Worm (Caenorhabditis elegans) whole organism, L1 larva: Measurements from ENCODE around the gene sru-24.

Source experiments
- C04F5.9 ChIP-seq: sonication (generic microtip); optimal IDR thresholded peaks from 2 replicates; lab custom pipeline; 2016; ENCODE audit warnings: missing genetic modification characterization, missing compliant biosample characterization
- C34B4.2 ChIP-seq: sonication (generic microtip); optimal IDR thresholded peaks from 2 replicates; lab custom pipeline; 2017; ENCODE audit warnings: mild to moderate bottlenecking, missing genetic modification characterization, missing compliant biosample characterization
- Y116A8C.19 ChIP-seq: sonication (generic microtip); optimal IDR thresholded peaks from 2 replicates; lab custom pipeline; 2016; ENCODE audit warnings: missing compliant biosample characterization, missing genetic modification characterization, borderline replicate concordance
- aha-1 ChIP-seq: fragments of 150-350 bp; optimal IDR thresholded peaks from 2 replicates; lab custom pipeline; 2014; ENCODE audit warnings: missing biosample characterization, missing genetic modification characterization
- ama-1 ChIP-seq: fragments of 150-350 bp; optimal IDR thresholded peaks from 2 replicates; lab custom pipeline; 2014
- ceh-63 ChIP-seq: fragments of 200-800 bp; sonication (Bioruptor generic); optimal IDR thresholded peaks from 2 replicates; lab custom pipeline; 2018; ENCODE audit warnings: mild to moderate bottlenecking, missing genetic modification characterization, missing compliant biosample characterization
- ceh-8 ChIP-seq: fragments of 200-800 bp; sonication (Bioruptor generic); optimal IDR thresholded peaks from 2 replicates; lab custom pipeline; 2018; ENCODE audit warnings: mild to moderate bottlenecking, missing genetic modification characterization, moderate library complexity, missing compliant biosample characterization
- ceh-90 ChIP-seq: sonication (generic microtip); optimal IDR thresholded peaks from 2 replicates; lab custom pipeline; 2016; ENCODE audit warnings: missing genetic modification characterization, missing compliant biosample characterization
- dpl-1 ChIP-seq, 3 experiments: fragments of 150-350 bp in 2 of 3; sonication (generic microtip) in 1 of 3; optimal IDR thresholded peaks; 2 replicates each; lab custom pipeline; 2014 to 2017; ENCODE audit warnings: missing biosample characterization in 3 of 3, missing genetic modification characterization in 3 of 3, missing genetic modification reagents in 3 of 3
- egl-13 ChIP-seq: sonication (generic microtip); optimal IDR thresholded peaks from 2 replicates; lab custom pipeline; 2016; ENCODE audit warnings: missing genotype, missing genetic modification reagents, missing genetic modification characterization, missing compliant biosample characterization
- elt-2 ChIP-seq: sonication (generic microtip); optimal IDR thresholded peaks from 2 replicates; lab custom pipeline; 2016; ENCODE audit warnings: missing genetic modification characterization, mild to moderate bottlenecking, inconsistent platforms, missing compliant biosample characterization, missing genetic modification reagents
- ets-5 ChIP-seq: fragments of 200-800 bp; sonication (Bioruptor generic); IDR thresholded peaks from 2 replicates; pipeline ENCODE4 v1.3.6; 2022; ENCODE audit warnings: missing genetic modification characterization, missing compliant biosample characterization
- fkh-4 ChIP-seq: sonication (generic microtip); optimal IDR thresholded peaks from 2 replicates; lab custom pipeline; 2016; ENCODE audit warnings: missing compliant biosample characterization, missing genetic modification characterization, borderline replicate concordance
- fos-1 ChIP-seq: fragments of 150-350 bp; optimal IDR thresholded peaks from 2 replicates; lab custom pipeline; 2014; ENCODE audit warnings: missing biosample characterization, missing genetic modification characterization
- grh-1 ChIP-seq: fragments of 200-800 bp; sonication (Bioruptor generic); IDR thresholded peaks from 2 replicates; pipeline ENCODE4 v1.3.6; 2022; ENCODE audit warnings: missing genetic modification reagents, missing genetic modification characterization, missing compliant biosample characterization
- hlh-4 ChIP-seq: sonication (generic microtip); optimal IDR thresholded peaks from 2 replicates; lab custom pipeline; 2016; ENCODE audit warnings: mild to moderate bottlenecking, missing genetic modification characterization, missing compliant biosample characterization
- hpl-2 ChIP-seq: fragments of 150-350 bp; optimal IDR thresholded peaks from 2 replicates; lab custom pipeline; 2014; ENCODE audit warnings: missing biosample characterization, missing genetic modification reagents, missing genetic modification characterization
- irx-1 ChIP-seq: sonication (generic microtip); optimal IDR thresholded peaks from 2 replicates; lab custom pipeline; 2016; ENCODE audit warnings: missing genetic modification characterization, missing compliant biosample characterization
- lin-13 ChIP-seq: fragments of 150-350 bp; optimal IDR thresholded peaks from 2 replicates; lab custom pipeline; 2014; ENCODE audit warnings: missing biosample characterization, missing genetic modification reagents, missing genetic modification characterization
- lin-35 ChIP-seq, 2 experiments: fragments of 150-350 bp; optimal IDR thresholded peaks; 2 replicates each; lab custom pipeline; 2014; ENCODE audit warnings: missing biosample characterization in 2 of 2, missing genetic modification characterization in 2 of 2, missing genetic modification reagents in 2 of 2
- lir-3 ChIP-seq: sonication (generic microtip); optimal IDR thresholded peaks from 2 replicates; lab custom pipeline; 2016; ENCODE audit warnings: mild to moderate bottlenecking, missing genetic modification characterization, moderate library complexity, missing compliant biosample characterization; ENCODE audit not compliant: poor library complexity
- mab-9 ChIP-seq: fragments of 200-800 bp; sonication (Bioruptor generic); IDR thresholded peaks from 2 replicates; pipeline ENCODE4 v1.3.6; 2022; ENCODE audit warnings: missing genetic modification reagents, missing genetic modification characterization, missing compliant biosample characterization
- mdl-1 ChIP-seq, 2 experiments: fragments of 150-350 bp; optimal IDR thresholded peaks; 2 replicates each; lab custom pipeline; 2014 to 2017; ENCODE audit warnings: missing biosample characterization in 2 of 2, missing genetic modification characterization in 2 of 2, inconsistent platforms in 1 of 2
- nhr-12 ChIP-seq: sonication (generic microtip); optimal IDR thresholded peaks from 2 replicates; lab custom pipeline; 2017; ENCODE audit warnings: missing biosample characterization, missing genetic modification characterization
- nhr-237 ChIP-seq: fragments of 150-350 bp; optimal IDR thresholded peaks from 2 replicates; lab custom pipeline; 2014; ENCODE audit warnings: missing biosample characterization, missing genetic modification characterization
- nhr-28 ChIP-seq: fragments of 150-350 bp; optimal IDR thresholded peaks from 2 replicates; lab custom pipeline; 2014; ENCODE audit warnings: missing biosample characterization, missing genetic modification characterization
- nhr-47 ChIP-seq: sonication (generic microtip); optimal IDR thresholded peaks from 2 replicates; lab custom pipeline; 2016; ENCODE audit warnings: mild to moderate bottlenecking, missing genetic modification characterization, moderate library complexity, missing compliant biosample characterization
- nhr-71 ChIP-seq: sonication (generic microtip); optimal IDR thresholded peaks from 2 replicates; lab custom pipeline; 2016; ENCODE audit warnings: mild to moderate bottlenecking, missing genetic modification characterization, moderate library complexity, missing compliant biosample characterization
- nhr-76 ChIP-seq: sonication (generic microtip); optimal IDR thresholded peaks from 2 replicates; lab custom pipeline; 2017; ENCODE audit warnings: missing biosample characterization, missing genetic modification characterization
- nhr-77 ChIP-seq: fragments of 150-350 bp; optimal IDR thresholded peaks from 2 replicates; lab custom pipeline; 2014; ENCODE audit warnings: missing biosample characterization, missing genetic modification characterization
- nhr-84 ChIP-seq: sonication (generic microtip); optimal IDR thresholded peaks from 2 replicates; lab custom pipeline; 2017; ENCODE audit warnings: missing biosample characterization, missing genetic modification characterization
- nhr-85 ChIP-seq: sonication (generic microtip); peaks from one replicate; lab custom pipeline; 2016; ENCODE audit warnings: missing genetic modification characterization, inconsistent platforms, missing compliant biosample characterization
- nhr-90 ChIP-seq: sonication (generic microtip); optimal IDR thresholded peaks from 2 replicates; lab custom pipeline; 2016; ENCODE audit warnings: mild to moderate bottlenecking, missing genetic modification characterization, missing compliant biosample characterization; ENCODE audit not compliant: poor library complexity
- pax-3 ChIP-seq: fragments of 200-800 bp; sonication (Bioruptor generic); optimal IDR thresholded peaks from 2 replicates; lab custom pipeline; 2018; ENCODE audit warnings: mild to moderate bottlenecking, missing genetic modification characterization, moderate library complexity, missing compliant biosample characterization
- skn-1 ChIP-seq: fragments of 150-350 bp; optimal IDR thresholded peaks from 2 replicates; lab custom pipeline; 2014; ENCODE audit warnings: missing biosample characterization, missing genetic modification characterization
- swsn-7 ChIP-seq: sonication (generic microtip); optimal IDR thresholded peaks from 2 replicates; lab custom pipeline; 2016; ENCODE audit warnings: missing genetic modification characterization, missing compliant biosample characterization
- unc-62 ChIP-seq: fragments of 150-350 bp; optimal IDR thresholded peaks from 2 replicates; lab custom pipeline; 2014; ENCODE audit warnings: missing biosample characterization, missing genetic modification reagents, missing genetic modification characterization
- zag-1 ChIP-seq: fragments of 150-350 bp; optimal IDR thresholded peaks from 2 replicates; lab custom pipeline; 2014; ENCODE audit warnings: missing biosample characterization, missing genetic modification characterization
- ztf-4 ChIP-seq: fragments of 150-350 bp; optimal IDR thresholded peaks from 2 replicates; lab custom pipeline; 2014; ENCODE audit warnings: missing biosample characterization, missing genetic modification characterization

The sru-24 gene

ce11 chrV:671342-671741 is at the start of gene sru-24:
sru-24 (minus strand) TSS chrV:671442.
- TF ChIP-seq nhr-77 (tag; lab: Kevin White, UChicago) (no peak), nhr-85 (tag; lab: Kevin White, UChicago) (peak; percentile 6)

DNA sequence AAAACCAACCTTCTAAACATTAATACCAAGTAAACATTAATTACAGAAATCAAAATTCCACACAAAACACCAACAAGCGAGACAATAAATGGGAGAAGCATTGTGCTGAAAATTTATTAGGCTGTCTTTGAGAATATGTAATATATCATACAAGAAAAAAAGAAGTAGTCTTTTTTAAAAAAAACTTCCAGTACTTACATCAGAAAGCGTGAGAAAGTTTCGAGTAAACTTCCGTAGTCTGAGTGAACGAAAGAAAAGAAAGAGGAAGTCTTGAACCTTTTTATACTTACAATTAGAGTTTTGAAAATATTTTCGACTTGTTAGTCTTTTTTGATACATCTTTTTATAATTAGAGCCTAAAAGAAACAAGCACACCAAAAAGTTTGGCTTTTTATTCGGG is 48.5 kb upstream of the sru-24 start, which contains the start of gene srbc-40:
TSS of gene srbc-40 (minus strand) at position 101 of the 400 bp plus-strand sequence.
- TF ChIP-seq ceh-90 (no peak), mdl-1 (tag; optimal IDR thresholded peaks at IDR 0.05; lab: Kevin White, UChicago) (no peak), dpl-1 (GFP tag; optimal IDR thresholded peaks at IDR 0.05; lab: Kevin White, UChicago) (no peak), Y116A8C.19 (tag; lab: Kevin White, UChicago) (no peak), irx-1 (tag; lab: Kevin White, UChicago) (no peak), ceh-8 (GFP tag; lab: Kevin White, UChicago) (no peak), hpl-2 (GFP tag; lab: Kevin White, UChicago) (no peak), mab-9 (GFP tag; lab: Robert Waterston, UW) (no peak), zag-1 (tag; lab: Kevin White, UChicago) (no peak), lir-3 (no peak), nhr-77 (tag; lab: Kevin White, UChicago) (no peak)

DNA sequence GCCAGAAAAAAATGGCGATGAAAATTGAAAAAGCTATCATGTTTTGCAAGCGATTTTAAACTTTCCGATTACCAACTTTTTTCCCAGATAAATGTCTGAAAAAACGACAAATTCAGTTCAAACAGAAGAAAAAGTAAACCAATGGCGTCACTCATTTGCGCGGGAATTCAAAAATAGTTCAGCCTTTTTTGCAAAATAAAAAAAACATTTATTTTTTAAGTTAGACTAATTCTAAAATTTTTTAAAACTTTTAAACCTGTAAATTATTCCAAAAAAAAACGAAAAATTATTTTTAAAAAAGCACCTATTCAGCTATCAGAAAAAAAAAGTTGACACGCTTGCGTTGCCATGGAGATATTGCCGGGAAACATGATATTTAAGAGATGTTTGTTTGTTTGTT is 41.6 kb upstream of the sru-24 start, which contains the start of gene cyp-33C11:
TSS of gene cyp-33C11 (minus strand) at position 101 of the 400 bp plus-strand sequence.
- TF ChIP-seq pax-3 (no peak), unc-62 (GFP tag; lab: Kevin White, UChicago) (no peak), nhr-47 (tag; lab: Kevin White, UChicago) (no peak), Y116A8C.19 (tag; lab: Kevin White, UChicago) (no peak), skn-1 (tag; lab: Kevin White, UChicago) (no peak), ceh-63 (GFP tag; lab: Kevin White, UChicago) (no peak), ztf-4 (tag; lab: Kevin White, UChicago) (no peak), elt-2 (tag; lab: Kevin White, UChicago) (no peak)

DNA sequence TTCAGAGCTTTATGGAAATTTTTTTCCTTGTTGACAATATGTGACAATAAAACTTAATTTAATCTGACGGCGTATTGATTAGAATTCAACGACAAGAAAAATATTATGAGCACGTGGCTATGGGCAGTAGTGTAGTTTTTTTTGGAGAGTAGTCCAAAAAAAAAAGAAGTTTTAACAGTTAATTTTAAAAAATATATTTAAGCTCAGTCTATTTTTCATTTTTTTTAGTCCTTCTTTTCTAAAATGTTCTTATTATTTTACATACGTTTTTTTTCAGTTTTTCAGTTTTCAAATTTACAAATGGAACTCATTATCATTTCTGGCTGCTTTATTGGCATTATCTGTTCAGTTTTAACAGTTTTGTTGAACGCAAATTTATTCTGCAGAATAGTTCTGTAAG is 37.6 kb upstream of the sru-24 start, which contains the start of gene srbc-39:
TSS of gene srbc-39 (plus strand) at position 301 of the 400 bp plus-strand sequence.
- TF ChIP-seq C34B4.2 (tag; lab: Kevin White, UChicago) (no peak), lin-35 (GFP tag; optimal IDR thresholded peaks at IDR 0.05; lab: Kevin White, UChicago) (no peak), nhr-77 (tag; lab: Kevin White, UChicago) (no peak), nhr-76 (tag; lab: Kevin White, UChicago) (no peak), nhr-90 (tag; lab: Kevin White, UChicago) (no peak), lin-13 (GFP tag; lab: Kevin White, UChicago) (no peak), fkh-4 (no peak), ceh-63 (GFP tag; lab: Kevin White, UChicago) (no peak), fos-1 (tag; lab: Kevin White, UChicago) (no peak), hpl-2 (GFP tag; lab: Kevin White, UChicago) (no peak), C04F5.9 (tag; lab: Kevin White, UChicago) (no peak), nhr-28 (tag; lab: Kevin White, UChicago) (no peak), egl-13 (tag; lab: Kevin White, UChicago) (no peak), nhr-71 (tag; lab: Kevin White, UChicago) (no peak), swsn-7 (tag; lab: Kevin White, UChicago) (no peak), hlh-4 (tag; lab: Kevin White, UChicago) (no peak), nhr-12 (tag; lab: Kevin White, UChicago) (no peak)

DNA sequence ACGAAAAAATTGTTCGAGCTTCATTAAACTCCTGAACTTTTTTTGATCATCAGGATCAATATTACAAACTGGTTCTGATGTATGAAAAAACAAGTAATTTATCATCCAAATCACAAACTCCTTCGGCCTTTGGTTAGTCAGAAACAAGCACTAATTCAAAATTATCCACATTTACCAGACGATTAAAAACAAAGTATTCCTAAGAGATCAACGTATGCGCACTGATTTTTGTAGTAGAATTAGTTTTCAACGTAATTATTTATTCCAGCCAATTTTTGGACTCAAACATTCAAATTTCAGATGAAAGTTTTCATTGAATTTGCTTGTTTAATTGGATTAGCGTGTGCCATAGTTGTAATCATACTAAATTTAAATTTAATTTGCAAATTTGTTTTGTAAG is 35.7 kb upstream of the sru-24 start, which contains the start of gene srbc-38:
TSS of gene srbc-38 (plus strand) at position 301 of the 400 bp plus-strand sequence.
- no peak for TF ChIP-seq nhr-90 (tag; lab: Kevin White, UChicago)
- TF ChIP-seq irx-1 (tag; lab: Kevin White, UChicago) = no peak
- no peak for TF ChIP-seq mdl-1 (tag; optimal IDR thresholded peaks at IDR 0.05; lab: Kevin White, UChicago)
- no peak for TF ChIP-seq zag-1 (tag; lab: Kevin White, UChicago)
- no peak for TF ChIP-seq nhr-237 (tag; lab: Kevin White, UChicago)
- TF ChIP-seq ama-1 (lab: Kevin White, UChicago) = no peak
- no peak for TF ChIP-seq C04F5.9 (tag; lab: Kevin White, UChicago)
- no peak for TF ChIP-seq grh-1 (GFP tag; lab: Robert Waterston, UW)
- no peak for TF ChIP-seq nhr-84
- TF ChIP-seq nhr-12 (tag; lab: Kevin White, UChicago) = no peak
- no peak for TF ChIP-seq unc-62 (GFP tag; lab: Kevin White, UChicago)
- no peak for TF ChIP-seq ets-5 (GFP tag; lab: Robert Waterston, UW)
- TF ChIP-seq Y116A8C.19 (tag; lab: Kevin White, UChicago) = no peak
- no peak for TF ChIP-seq aha-1 (tag; lab: Kevin White, UChicago)
- TF ChIP-seq swsn-7 (tag; lab: Kevin White, UChicago) = no peak
